Fruit fly (Drosophila melanogaster): ENCODE data around the gene Crtc.
A peak's percentile ranks its signal among the peaks of the same experiment; 100 is the strongest.

DNA sequence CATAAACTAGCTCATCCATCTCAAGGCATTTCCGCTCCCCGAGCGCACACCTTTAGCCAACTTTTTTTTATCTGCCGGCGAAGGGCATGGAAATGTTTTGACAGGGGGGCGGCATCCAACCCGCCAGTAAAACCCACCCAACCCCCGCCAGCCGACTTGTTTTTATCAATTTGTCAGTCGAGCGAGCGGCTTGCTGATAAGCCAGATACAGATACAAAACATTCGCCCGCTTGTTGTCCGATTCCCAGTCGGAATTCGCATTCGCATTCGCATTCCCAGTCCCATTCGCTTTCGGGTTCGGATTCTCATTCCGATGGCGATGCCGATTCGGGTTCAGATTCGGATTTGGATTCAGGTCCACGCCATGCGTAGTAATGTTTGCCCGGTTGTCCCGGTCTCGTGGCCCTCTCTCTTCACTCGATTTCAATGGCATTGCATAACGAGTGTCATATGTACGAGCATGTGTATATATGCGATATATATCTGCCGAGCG lies 3.9 kb downstream of the Crtc start:
- TF ChIP-seq sage (GFP tag; optimal IDR thresholded peaks at IDR 0.05) (peak; percentile 22), pan (optimal IDR thresholded peaks at IDR 0.05) (no peak), dl (GFP tag; optimal IDR thresholded peaks at IDR 0.05; ENCODE audit: insufficient read depth in 1 of 2, partially characterized antibody in 2 of 2) (peak in 1 of 2 experiments; percentile 33), br (GFP tag; optimal IDR thresholded peaks at IDR 0.05) (peak; percentile 23), sv (GFP tag; optimal IDR thresholded peaks at IDR 0.05) (no peak)

Measured in whole organism, wandering third instar larva.